Fruit fly (Drosophila melanogaster): ENCODE results near the gene CG31111.

The CG31111 gene

dm6 chr3R:25097486-25097885 lies 41.5 kb upstream of the CG31111 start, which contains the start of the genes CG33095 and CG33096 (continued):
- no peak for TF ChIP-seq Hr3 (GFP tag; optimal IDR thresholded peaks at IDR 0.05)
- TF ChIP-seq sisA (GFP tag; IDR thresholded peaks at IDR 0.05) = no peak
- TF ChIP-seq NC2β (GFP tag; optimal IDR thresholded peaks at IDR 0.05) = peak; percentile 0
- no peak for TF ChIP-seq Gug (GFP tag; IDR thresholded peaks at IDR 0.05)
- peak; percentile 21; the same call in 1 of the 2 replicates for TF ChIP-seq E2f2 (GFP tag; IDR thresholded peaks at IDR 0.05)
- no peak for TF ChIP-seq phol (tag; optimal IDR thresholded peaks at IDR 0.05)
- no peak for TF ChIP-seq ind (GFP tag; optimal IDR thresholded peaks at IDR 0.05)
- TF ChIP-seq CG8290 (GFP tag; optimal IDR thresholded peaks at IDR 0.05) = peak; percentile 75
- TF ChIP-seq CG8290 (tag; optimal IDR thresholded peaks at IDR 0.05) = peak in 1 of 2 experiments; percentile 2
- no peak for TF ChIP-seq CG11456 (GFP tag; IDR thresholded peaks at IDR 0.05)
- no peak for TF ChIP-seq CG9817 (tag; optimal IDR thresholded peaks at IDR 0.05)
- no peak for TF ChIP-seq Drgx (GFP tag; IDR thresholded peaks at IDR 0.05)
- TF ChIP-seq CG4617 (GFP tag; optimal IDR thresholded peaks at IDR 0.05; ENCODE audit: borderline replicate concordance) = peak; percentile 84
- TF ChIP-seq pzg (GFP tag; optimal IDR thresholded peaks at IDR 0.05) = peak; percentile 76
- no peak for TF ChIP-seq CG1233 (GFP tag; optimal IDR thresholded peaks at IDR 0.05)
- TF ChIP-seq grau (tag; optimal IDR thresholded peaks at IDR 0.05) = no peak
- TF ChIP-seq CG9797 (GFP tag; optimal IDR thresholded peaks at IDR 0.05) = peak; percentile 75
- TF ChIP-seq stc (GFP tag; IDR thresholded peaks at IDR 0.05) = no peak
- TF ChIP-seq Mad (GFP tag; optimal IDR thresholded peaks at IDR 0.05) = no peak
- TF ChIP-seq CG7271 (tag; optimal IDR thresholded peaks at IDR 0.05) = no peak
- TF ChIP-seq Sin3A (optimal IDR thresholded peaks at IDR 0.05) = peak; percentile 9
- TF ChIP-seq CG2202 (tag; optimal IDR thresholded peaks at IDR 0.05) = no peak
- no peak for TF ChIP-seq fd64A (GFP tag; optimal IDR thresholded peaks at IDR 0.05)
- no peak for TF ChIP-seq Lim3 (GFP tag; IDR thresholded peaks at IDR 0.05)
- TF ChIP-seq knrl (GFP tag; IDR thresholded peaks at IDR 0.05; ENCODE audit: partially characterized antibody) = 0 out of 3 replicates have a peak, but pooled peaks have one; percentile 10
- TF ChIP-seq ash1 (GFP tag; optimal IDR thresholded peaks at IDR 0.05) = no peak
- TF ChIP-seq CG30020 (tag; optimal IDR thresholded peaks at IDR 0.05) = peak; percentile 83
- TF ChIP-seq CG6175 (GFP tag; IDR thresholded peaks at IDR 0.05) = no peak
- TF ChIP-seq CG16813 (GFP tag; IDR thresholded peaks at IDR 0.05; ENCODE audit: partially characterized antibody) = 0 out of 3 replicates have a peak, but pooled peaks have one; percentile 43
- TF ChIP-seq Lhr (GFP tag; optimal IDR thresholded peaks at IDR 0.05) = peak; percentile 52
- TF ChIP-seq CG7786 (GFP tag; optimal IDR thresholded peaks at IDR 0.05) = no peak
- no peak for TF ChIP-seq Xrp1 (GFP tag; IDR thresholded peaks at IDR 0.05)
- no peak for TF ChIP-seq CG16863 (GFP tag; optimal IDR thresholded peaks at IDR 0.05)
- no peak for TF ChIP-seq CG4854 (GFP tag; optimal IDR thresholded peaks at IDR 0.05)
- TF ChIP-seq HmgZ (tag; optimal IDR thresholded peaks at IDR 0.05) = peak; percentile 68
- TF ChIP-seq MBD-R2 (GFP tag; IDR thresholded peaks at IDR 0.05) = peak; percentile 83
- TF ChIP-seq cg (GFP tag; optimal IDR thresholded peaks at IDR 0.05) = peak; percentile 71
- TF ChIP-seq CG9215 (GFP tag; IDR thresholded peaks at IDR 0.05) = no peak
- peak; percentile 57 for TF ChIP-seq CG12659 (GFP tag; optimal IDR thresholded peaks at IDR 0.05)
- TF ChIP-seq CG3995 (GFP tag; optimal IDR thresholded peaks at IDR 0.05) = peak; percentile 11
- peak; percentile 83 for TF ChIP-seq gsb-n (tag; optimal IDR thresholded peaks at IDR 0.05)
- peak; percentile 27 for TF ChIP-seq Dp (GFP tag; optimal IDR thresholded peaks at IDR 0.05)
- no peak for TF ChIP-seq Pdp1 (GFP tag; optimal IDR thresholded peaks at IDR 0.05)
- peak; percentile 85 for TF ChIP-seq CG6689 (GFP tag; IDR thresholded peaks at IDR 0.05)
- no peak for TF ChIP-seq fd96Cb (tag; optimal IDR thresholded peaks at IDR 0.05)
- TF ChIP-seq row (GFP tag; IDR thresholded peaks at IDR 0.05) = peak; percentile 88
- no peak for TF ChIP-seq ham (GFP tag; IDR thresholded peaks at IDR 0.05)
- TF ChIP-seq prd (optimal IDR thresholded peaks at IDR 0.05) = no peak
- TF ChIP-seq prd (GFP tag; IDR thresholded peaks at IDR 0.05) = no peak
- no peak for TF ChIP-seq Deaf1 (tag; optimal IDR thresholded peaks at IDR 0.05)
- no peak for TF ChIP-seq CG12769 (tag; optimal IDR thresholded peaks at IDR 0.05)
- TF ChIP-seq CG2116 (GFP tag; optimal IDR thresholded peaks at IDR 0.05) = peak; percentile 8
